Worm (Caenorhabditis elegans): ENCODE measurements around the gene C30G4.2.

The C30G4.2 gene

ce11 chrX:17045529-17045928 is at the start of gene C30G4.2:
C30G4.2 (minus strand) TSS chrX:17045629.
- TF ChIP-seq nhr-237 (tag; optimal IDR thresholded peaks at IDR 0.05) (no peak), unc-62 (GFP tag; optimal IDR thresholded peaks at IDR 0.05) (no peak), ceh-83 (GFP tag; optimal IDR thresholded peaks at IDR 0.05) (no peak), flh-1 (GFP tag; optimal IDR thresholded peaks at IDR 0.05) (no peak), lin-13 (tag; optimal IDR thresholded peaks at IDR 0.05) (no peak), bed-3 (GFP tag; optimal IDR thresholded peaks at IDR 0.05) (no peak), mab-5 (tag; optimal IDR thresholded peaks at IDR 0.05) (no peak), mep-1 (tag; optimal IDR thresholded peaks at IDR 0.05) (no peak), drap-1 (GFP tag; optimal IDR thresholded peaks at IDR 0.05) (no peak), ham-2 (GFP tag; optimal IDR thresholded peaks at IDR 0.05) (no peak), unc-120 (tag; optimal IDR thresholded peaks at IDR 0.05; ENCODE audit: poor library complexity, severe bottlenecking) (no peak), ceh-39 (tag; optimal IDR thresholded peaks at IDR 0.05) (no peak), sem-2 (GFP tag; optimal IDR thresholded peaks at IDR 0.05) (no peak), ztf-11 (tag; optimal IDR thresholded peaks at IDR 0.05) (no peak), snpc-4 (tag; optimal IDR thresholded peaks at IDR 0.05) (no peak)

ce11 chrX:17093199-17093598 is 47.8 kb upstream of the C30G4.2 start, which contains the start of gene C08A9.3:
C08A9.3 (minus strand) TSS chrX:17093299.
- TF ChIP-seq ces-1 (GFP tag; optimal IDR thresholded peaks at IDR 0.05) (no peak), M03D4.4 (tag; optimal IDR thresholded peaks at IDR 0.05) (no peak), bed-3 (GFP tag; optimal IDR thresholded peaks at IDR 0.05) (no peak), tbx-8 (GFP tag; optimal IDR thresholded peaks at IDR 0.05) (no peak), unc-120 (tag; optimal IDR thresholded peaks at IDR 0.05; ENCODE audit: poor library complexity, severe bottlenecking) (no peak), nhr-76 (tag; optimal IDR thresholded peaks at IDR 0.05) (no peak), snpc-4 (tag; optimal IDR thresholded peaks at IDR 0.05) (no peak), flh-1 (GFP tag; optimal IDR thresholded peaks at IDR 0.05) (no peak)

- TF ChIP-seq pha-4 (tag; optimal IDR thresholded peaks at IDR 0.05): no peak
- no peak for TF ChIP-seq tbx-8 (GFP tag; optimal IDR thresholded peaks at IDR 0.05)
- TF ChIP-seq mep-1 (tag; optimal IDR thresholded peaks at IDR 0.05): no peak
- TF ChIP-seq lin-13 (tag; optimal IDR thresholded peaks at IDR 0.05): no peak
- no peak for TF ChIP-seq lin-32 (GFP tag; optimal IDR thresholded peaks at IDR 0.05)
- no peak for TF ChIP-seq snpc-4 (tag; optimal IDR thresholded peaks at IDR 0.05)
- TF ChIP-seq unc-39 (tag; optimal IDR thresholded peaks at IDR 0.05): no peak
- no peak for TF ChIP-seq elt-3 (tag; optimal IDR thresholded peaks at IDR 0.05)
- no peak for TF ChIP-seq unc-62 (GFP tag; optimal IDR thresholded peaks at IDR 0.05)
- TF ChIP-seq bed-3 (GFP tag; optimal IDR thresholded peaks at IDR 0.05): no peak
- TF ChIP-seq ztf-11 (tag; optimal IDR thresholded peaks at IDR 0.05): no peak
- TF ChIP-seq nhr-76 (tag; optimal IDR thresholded peaks at IDR 0.05): no peak
- no peak for TF ChIP-seq ham-2 (GFP tag; optimal IDR thresholded peaks at IDR 0.05)
- TF ChIP-seq elt-1 (tag; optimal IDR thresholded peaks at IDR 0.05; ENCODE audit: borderline replicate concordance, insufficient read depth): no peak
- no peak for TF ChIP-seq nhr-12 (tag; optimal IDR thresholded peaks at IDR 0.05)
- no peak for TF ChIP-seq ceh-39 (tag; optimal IDR thresholded peaks at IDR 0.05)
Measured at ce11 chrX:17092416-17092815, 47.0 kb upstream of the C30G4.2 start, which contains the start of gene sod-3. sod-3 (plus strand) TSS chrX:17092753.

ce11 chrX:17080635-17081376 is 35.4 kb upstream of the C30G4.2 start, which contains the start of the genes irld-23 and C08A9.10:
irld-23 (minus strand) TSS chrX:17080685.
C08A9.10 (plus strand) TSS chrX:17081179.
- no peak for TF ChIP-seq ces-1 (GFP tag; optimal IDR thresholded peaks at IDR 0.05)
- no peak for TF ChIP-seq cnd-1 (tag; optimal IDR thresholded peaks at IDR 0.05)
- no peak for TF ChIP-seq pha-4 (tag; optimal IDR thresholded peaks at IDR 0.05)
- no peak for TF ChIP-seq unc-39 (tag; optimal IDR thresholded peaks at IDR 0.05)
- TF ChIP-seq ztf-11 (tag; optimal IDR thresholded peaks at IDR 0.05): no peak
- TF ChIP-seq flh-1 (GFP tag; optimal IDR thresholded peaks at IDR 0.05): no peak
- TF ChIP-seq ceh-39 (tag; optimal IDR thresholded peaks at IDR 0.05): no peak
- no peak for TF ChIP-seq tbx-8 (GFP tag; optimal IDR thresholded peaks at IDR 0.05)
- no peak for TF ChIP-seq unc-120 (tag; optimal IDR thresholded peaks at IDR 0.05; ENCODE audit: poor library complexity, severe bottlenecking)
- TF ChIP-seq ham-2 (GFP tag; optimal IDR thresholded peaks at IDR 0.05): no peak
- TF ChIP-seq blmp-1 (tag; optimal IDR thresholded peaks at IDR 0.05): no peak
- no peak for TF ChIP-seq unc-62 (GFP tag; optimal IDR thresholded peaks at IDR 0.05)
- TF ChIP-seq lin-13 (tag; optimal IDR thresholded peaks at IDR 0.05): no peak
- no peak for TF ChIP-seq mab-5 (tag; optimal IDR thresholded peaks at IDR 0.05)
- TF ChIP-seq hlh-1 (tag; optimal IDR thresholded peaks at IDR 0.05): no peak
- no peak for TF ChIP-seq nhr-28 (tag; optimal IDR thresholded peaks at IDR 0.05)
- no peak for TF ChIP-seq elt-3 (tag; optimal IDR thresholded peaks at IDR 0.05)

- TF ChIP-seq ztf-11 (tag; optimal IDR thresholded peaks at IDR 0.05) (no peak), ceh-43 (GFP tag; optimal IDR thresholded peaks at IDR 0.05) (no peak), nhr-2 (tag; optimal IDR thresholded peaks at IDR 0.05) (no peak), hlh-1 (tag; optimal IDR thresholded peaks at IDR 0.05) (no peak), unc-39 (tag; optimal IDR thresholded peaks at IDR 0.05) (no peak), nhr-237 (tag; optimal IDR thresholded peaks at IDR 0.05) (no peak), lin-32 (GFP tag; optimal IDR thresholded peaks at IDR 0.05) (no peak), mls-2 (tag; optimal IDR thresholded peaks at IDR 0.05) (no peak), ceh-83 (GFP tag; optimal IDR thresholded peaks at IDR 0.05) (no peak), flh-1 (GFP tag; optimal IDR thresholded peaks at IDR 0.05) (no peak), tbx-8 (GFP tag; optimal IDR thresholded peaks at IDR 0.05) (no peak)
Measured at ce11 chrX:17072088-17072487, 26.7 kb upstream of the C30G4.2 start, which contains the start of gene C30G4.4. C30G4.4 (minus strand) TSS chrX:17072188.

All from whole organism, mixed stage, embryonic.